Fruit fly (Drosophila melanogaster): ENCODE results near the gene CG7443.

CG7443 gene

DNA sequence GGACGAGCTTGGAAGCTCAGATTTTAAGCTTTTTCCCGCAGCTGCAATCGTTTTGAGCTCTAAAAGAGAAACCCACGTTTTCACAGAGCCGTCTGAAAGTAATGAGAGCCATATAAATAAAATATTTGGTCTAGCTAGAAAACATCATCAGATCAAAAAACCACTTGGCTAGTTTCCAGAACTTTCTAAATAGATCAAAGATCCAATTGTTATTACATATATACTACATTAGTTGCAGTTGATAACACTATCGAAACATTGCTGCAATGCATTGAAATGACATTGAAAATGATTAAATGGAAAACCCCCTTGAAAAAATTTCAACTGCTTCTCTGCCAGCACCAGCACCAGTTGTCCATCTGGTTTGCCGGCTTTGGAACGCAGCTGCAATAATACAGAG is 30.9 kb downstream of the CG7443 start (continued):
- no peak for TF ChIP-seq org-1 (GFP tag; optimal IDR thresholded peaks at IDR 0.05)
- no peak for TF ChIP-seq oc (tag; optimal IDR thresholded peaks at IDR 0.05)
- no peak for TF ChIP-seq Chrac-16 (GFP tag; optimal IDR thresholded peaks at IDR 0.05)
- no peak for TF ChIP-seq hb (GFP tag; IDR thresholded peaks at IDR 0.05; ENCODE audit: partially characterized antibody)
- TF ChIP-seq insv (GFP tag; optimal IDR thresholded peaks at IDR 0.05): no peak
- no peak for TF ChIP-seq chinmo (GFP tag; IDR thresholded peaks at IDR 0.05; ENCODE audit: partially characterized antibody)
- no peak for TF ChIP-seq Six4 (GFP tag; optimal IDR thresholded peaks at IDR 0.05)
- TF ChIP-seq Aef1 (GFP tag; IDR thresholded peaks at IDR 0.05): no peak
- no peak for TF ChIP-seq CG42726 (GFP tag; IDR thresholded peaks at IDR 0.05; ENCODE audit: partially characterized antibody)
- no peak for TF ChIP-seq dpn (GFP tag; optimal IDR thresholded peaks at IDR 0.05)
- TF ChIP-seq CG34376 (GFP tag; optimal IDR thresholded peaks at IDR 0.05): no peak
- no peak for TF ChIP-seq NK7.1 (GFP tag; optimal IDR thresholded peaks at IDR 0.05)
- no peak for TF ChIP-seq Ets65A (GFP tag)
- TF ChIP-seq Dref (GFP tag; IDR thresholded peaks at IDR 0.05): no peak
- no peak for TF ChIP-seq tgo (GFP tag; IDR thresholded peaks at IDR 0.05)
- no peak for TF ChIP-seq CG1024 (GFP tag; IDR thresholded peaks at IDR 0.05)
- TF ChIP-seq inv (GFP tag; IDR thresholded peaks at IDR 0.05; ENCODE audit: partially characterized antibody): no peak
- peak; percentile 11; the same call in 2 of the 3 replicates for TF ChIP-seq dysf (GFP tag; IDR thresholded peaks at IDR 0.05)
- TF ChIP-seq gsb (GFP tag; IDR thresholded peaks at IDR 0.05): no peak
- no peak for TF ChIP-seq ab (GFP tag; optimal IDR thresholded peaks at IDR 0.05)
- TF ChIP-seq gro (GFP tag; optimal IDR thresholded peaks at IDR 0.05): no peak
- no peak for TF ChIP-seq CG4707 (GFP tag; optimal IDR thresholded peaks at IDR 0.05)
- no peak for TF ChIP-seq CG11456 (GFP tag; IDR thresholded peaks at IDR 0.05)
- no peak for TF ChIP-seq cas (GFP tag; IDR thresholded peaks at IDR 0.05)
- TF ChIP-seq sr (GFP tag; IDR thresholded peaks at IDR 0.05): no peak
- TF ChIP-seq CG17912 (GFP tag; optimal IDR thresholded peaks at IDR 0.05): no peak
- TF ChIP-seq CG15479 (GFP tag; optimal IDR thresholded peaks at IDR 0.05): no peak
- TF ChIP-seq CG16863 (GFP tag; optimal IDR thresholded peaks at IDR 0.05): no peak
- TF ChIP-seq CG15514 (GFP tag; optimal IDR thresholded peaks at IDR 0.05): no peak
- TF ChIP-seq scrt (GFP tag; optimal IDR thresholded peaks at IDR 0.05): no peak
- no peak for TF ChIP-seq CG8924 (tag; optimal IDR thresholded peaks at IDR 0.05)
- TF ChIP-seq CG12219 (GFP tag; optimal IDR thresholded peaks at IDR 0.05): no peak
- peak; percentile 27 for TF ChIP-seq Abd-B (GFP tag; optimal IDR thresholded peaks at IDR 0.05)
- no peak for TF ChIP-seq CG11696 (GFP tag; IDR thresholded peaks at IDR 0.05)
- TF ChIP-seq pita (GFP tag; optimal IDR thresholded peaks at IDR 0.05): no peak
- TF ChIP-seq Atf-2 (GFP tag; optimal IDR thresholded peaks at IDR 0.05): no peak
- TF ChIP-seq CG4730 (GFP tag; IDR thresholded peaks at IDR 0.05): no peak
- TF ChIP-seq CG13624 (GFP tag; optimal IDR thresholded peaks at IDR 0.05): no peak
- no peak for TF ChIP-seq Sin3A (optimal IDR thresholded peaks at IDR 0.05)
- TF ChIP-seq CG8281 (tag; optimal IDR thresholded peaks at IDR 0.05): no peak
- TF ChIP-seq zf30C (GFP tag; optimal IDR thresholded peaks at IDR 0.05): no peak
- TF ChIP-seq Hmr (GFP tag; optimal IDR thresholded peaks at IDR 0.05): no peak
- TF ChIP-seq CTCF (GFP tag; optimal IDR thresholded peaks at IDR 0.05): no peak
- TF ChIP-seq CG10431 (GFP tag; optimal IDR thresholded peaks at IDR 0.05): no peak
- no peak for TF ChIP-seq twi (tag; optimal IDR thresholded peaks at IDR 0.05)
- no peak for TF ChIP-seq Rfx (GFP tag; IDR thresholded peaks at IDR 0.05)
- TF ChIP-seq Hsf (GFP tag; optimal IDR thresholded peaks at IDR 0.05): no peak
- peak; percentile 64 for TF ChIP-seq Ptx1 (GFP tag; IDR thresholded peaks at IDR 0.05)
- TF ChIP-seq Lim3 (GFP tag; IDR thresholded peaks at IDR 0.05): no peak
- no peak for TF ChIP-seq cad (GFP tag; optimal IDR thresholded peaks at IDR 0.05)
- no peak for TF ChIP-seq HHEX (GFP tag; optimal IDR thresholded peaks at IDR 0.05)
- no peak for TF ChIP-seq CG11085 (GFP tag; IDR thresholded peaks at IDR 0.05)
- peak; percentile 59 for TF ChIP-seq stc (GFP tag; IDR thresholded peaks at IDR 0.05)
- no peak for TF ChIP-seq kah (GFP tag; optimal IDR thresholded peaks at IDR 0.05)
